Worm (Caenorhabditis elegans) whole organism, young adult: ENCODE results near the gene sdz-7.

ENCODE experiments used
- egl-44 ChIP-seq: fragments of 200-800 bp; sonication (Bioruptor generic); IDR thresholded peaks from 2 replicates; pipeline ENCODE4 v1.3.6; 2022; ENCODE audit warnings: missing genetic modification reagents, missing genetic modification characterization, missing compliant biosample characterization
- pbrm-1 ChIP-seq: fragments of 200-800 bp; sonication (Bioruptor generic); IDR thresholded peaks from 2 replicates; pipeline ENCODE4 v1.3.6; 2022; ENCODE audit warnings: missing genetic modification reagents, missing genetic modification characterization, missing compliant biosample characterization
- xnd-1 ChIP-seq: sonication (generic microtip); optimal IDR thresholded peaks from 2 replicates; lab custom pipeline; 2016; ENCODE audit warnings: missing genotype, missing genetic modification reagents, missing genetic modification characterization, missing compliant biosample characterization

ce11 chrII:3909301-3909700, 31.5 kb upstream of the sdz-7 start:
- TF ChIP-seq egl-44 (no peak), pbrm-1 (no peak), xnd-1 (no peak)
